ENCODE assay signal across 1 fruit fly cellular context in the genomic region with DNA sequence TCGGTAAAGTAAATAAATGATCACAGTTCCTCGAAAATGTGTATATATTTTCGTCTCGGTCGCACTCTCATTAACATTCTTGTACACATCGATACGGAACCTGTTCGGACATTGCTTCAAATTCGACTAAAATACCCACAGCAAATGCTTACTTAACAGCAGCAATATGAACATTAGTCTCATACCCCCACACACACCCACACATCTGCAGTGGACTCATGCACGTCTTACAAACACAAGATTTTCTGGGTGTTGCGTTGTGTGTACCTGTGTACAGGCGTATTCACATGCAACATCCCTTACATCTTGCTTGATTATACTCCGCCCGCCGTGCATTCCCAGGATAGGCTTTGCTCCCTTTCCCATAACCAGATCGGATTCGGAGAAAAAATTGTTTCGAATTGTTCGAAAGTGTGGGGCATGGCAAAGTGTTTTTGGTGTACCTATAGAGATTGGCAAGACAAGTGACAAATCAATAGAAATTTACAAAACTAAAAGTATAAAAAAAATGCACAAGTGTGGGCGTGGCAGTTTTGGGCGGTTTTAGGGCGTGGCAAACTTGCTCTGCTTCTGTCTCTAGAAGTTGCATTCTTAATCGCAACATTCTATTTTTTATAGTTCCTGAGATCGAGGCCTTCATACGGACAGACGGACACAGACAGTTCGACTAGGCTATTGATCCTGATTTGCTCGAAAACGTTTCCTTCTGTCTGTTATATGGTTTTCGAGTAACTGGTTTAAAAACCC.
TF ChIP-seq lines count a peak whose summit lies in the region.

TSS of gene mav (minus strand) at position 134 of the 747 bp plus-strand sequence.

TF ChIP-seq in whole organism, embryonic, 481 proteins besides CTCF, POLR2A, EP300 and RAD21 (continued from another document):
- peak in 1 of 3 experiments; percentile 38 for TF ChIP-seq Stat92E (GFP tag; optimal IDR thresholded peaks at IDR 0.05; lab: Kevin White, UChicago)
- TF ChIP-seq CG11723 (GFP tag; optimal IDR thresholded peaks at IDR 0.05; lab: Kevin White, UChicago), result peak; percentile 56
- no peak for TF ChIP-seq CG5245 (GFP tag; optimal IDR thresholded peaks at IDR 0.05; lab: Kevin White, UChicago)
- peak; percentile 61 for TF ChIP-seq CG12769 (tag; optimal IDR thresholded peaks at IDR 0.05; lab: Kevin White, UChicago)
- peak; percentile 88 for TF ChIP-seq cg (GFP tag; optimal IDR thresholded peaks at IDR 0.05; lab: Kevin White, UChicago)
- TF ChIP-seq CG10267 (tag; optimal IDR thresholded peaks at IDR 0.05; lab: Kevin White, UChicago), result no peak
- peak; percentile 0 for TF ChIP-seq CG17359 (tag; optimal IDR thresholded peaks at IDR 0.05; lab: Kevin White, UChicago)
- no peak for TF ChIP-seq CG8290 (GFP tag; optimal IDR thresholded peaks at IDR 0.05; lab: Kevin White, UChicago)
- peak in 1 of 2 experiments; percentile 62 for TF ChIP-seq CG8290 (tag; optimal IDR thresholded peaks at IDR 0.05; lab: Kevin White, UChicago)
- TF ChIP-seq pfk (GFP tag; optimal IDR thresholded peaks at IDR 0.05; lab: Kevin White, UChicago), result peak; percentile 9
- TF ChIP-seq exex (tag; optimal IDR thresholded peaks at IDR 0.05; lab: Kevin White, UChicago), result no peak
- TF ChIP-seq Med (GFP tag; lab: Kevin White, UChicago), result peak; percentile 52
- peak; percentile 1 for TF ChIP-seq CG18262 (tag; optimal IDR thresholded peaks at IDR 0.05; lab: Kevin White, UChicago)
- TF ChIP-seq wek (GFP tag; optimal IDR thresholded peaks at IDR 0.05; lab: Kevin White, UChicago), result peak; percentile 39
- peak; percentile 49; the same call in 1 of the 2 replicates for TF ChIP-seq CG10321 (GFP tag; IDR thresholded peaks at IDR 0.05; lab: Robert Waterston, UW)
- peak; percentile 14 for TF ChIP-seq corto (GFP tag; optimal IDR thresholded peaks at IDR 0.05; lab: Kevin White, UChicago)
- peak; percentile 70 for TF ChIP-seq CG3065 (GFP tag; optimal IDR thresholded peaks at IDR 0.05; lab: Kevin White, UChicago)
- TF ChIP-seq pros (GFP tag; optimal IDR thresholded peaks at IDR 0.05; lab: Kevin White, UChicago), result peak; percentile 74
- TF ChIP-seq H2.0 (GFP tag; IDR thresholded peaks at IDR 0.05; lab: Robert Waterston, UW), result no peak
- TF ChIP-seq CG13894 (tag; optimal IDR thresholded peaks at IDR 0.05; lab: Kevin White, UChicago), result peak; percentile 49
- peak; percentile 39 for TF ChIP-seq CG1603 (tag; optimal IDR thresholded peaks at IDR 0.05; lab: Kevin White, UChicago)
- no peak for TF ChIP-seq tap (tag; optimal IDR thresholded peaks at IDR 0.05; lab: Kevin White, UChicago)
- no peak for TF ChIP-seq Bdp1 (GFP tag; optimal IDR thresholded peaks at IDR 0.05; lab: Kevin White, UChicago)
- no peak for TF ChIP-seq CG10565 (GFP tag; optimal IDR thresholded peaks at IDR 0.05; lab: Kevin White, UChicago)
- peak; percentile 46 for TF ChIP-seq zen (tag; optimal IDR thresholded peaks at IDR 0.05; lab: Kevin White, UChicago)
- TF ChIP-seq lola (GFP tag; optimal IDR thresholded peaks at IDR 0.05; lab: Kevin White, UChicago), result no peak
- no peak for TF ChIP-seq row (GFP tag; IDR thresholded peaks at IDR 0.05; lab: Robert Waterston, UW)
- peak; percentile 72 for TF ChIP-seq sens (GFP tag; lab: Kevin White, UChicago)
- TF ChIP-seq CG17802 (tag; optimal IDR thresholded peaks at IDR 0.05; lab: Kevin White, UChicago), result peak; percentile 48
